Worm (Caenorhabditis elegans) whole organism, early embryonic: ENCODE data around the gene srlf-29.

Source experiments
- B0310.2 ChIP-seq: sonication (generic microtip); optimal IDR thresholded peaks from 2 replicates; lab custom pipeline; 2016; ENCODE audit warnings: mild to moderate bottlenecking, missing genetic modification characterization, missing compliant biosample characterization
- aly-1 ChIP-seq: sonication (generic microtip); optimal IDR thresholded peaks from 2 replicates; lab custom pipeline; 2016; ENCODE audit warnings: missing genetic modification characterization, missing compliant biosample characterization
- ama-1 ChIP-seq: fragments of 150-350 bp; optimal IDR thresholded peaks from 2 replicates; lab custom pipeline; 2014
- ceh-36 ChIP-seq: sonication (generic microtip); optimal IDR thresholded peaks from 2 replicates; lab custom pipeline; 2016; ENCODE audit warnings: missing genetic modification characterization, inconsistent platforms, missing compliant biosample characterization
- flt-1 ChIP-seq: fragments of 200-800 bp; sonication (Bioruptor generic); IDR thresholded peaks from 2 replicates; pipeline ENCODE4 v1.3.6; 2022; ENCODE audit warnings: missing genetic modification characterization, missing compliant biosample characterization
- hmg-4 ChIP-seq: fragments of 200-800 bp; sonication (Bioruptor generic); optimal IDR thresholded peaks from 2 replicates; lab custom pipeline; 2018; ENCODE audit warnings: mild to moderate bottlenecking, missing genetic modification characterization, missing compliant biosample characterization
- hnd-1 ChIP-seq: sonication (generic microtip); optimal IDR thresholded peaks from 2 replicates; lab custom pipeline; 2016; ENCODE audit warnings: missing genetic modification characterization, missing compliant biosample characterization
- pes-1 ChIP-seq: fragments of 200-800 bp; sonication (Bioruptor generic); IDR thresholded peaks from 2 replicates; pipeline ENCODE4 v1.3.6; 2022; ENCODE audit warnings: missing genetic modification reagents, missing genetic modification characterization, missing compliant biosample characterization
- scrt-1 ChIP-seq: fragments of 200-800 bp; sonication (Bioruptor generic); IDR thresholded peaks from 2 replicates; pipeline ENCODE4 v1.3.6; 2022; ENCODE audit warnings: missing genetic modification characterization, missing compliant biosample characterization
- sea-1 ChIP-seq: fragments of 200-800 bp; sonication (Bioruptor generic); conservative IDR thresholded peaks from 2 replicates; pipeline ENCODE4 v1.3.6; 2022; ENCODE audit warnings: missing genetic modification characterization, missing compliant biosample characterization
- tbx-37 ChIP-seq: fragments of 200-800 bp; sonication (Bioruptor generic); conservative IDR thresholded peaks from 2 replicates; pipeline ENCODE4 v1.3.6; 2022; ENCODE audit warnings: missing genetic modification reagents, missing genetic modification characterization, missing compliant biosample characterization

- TF ChIP-seq flt-1 (GFP tag; lab: Robert Waterston, UW) (no peak), hnd-1 (tag; lab: Kevin White, UChicago) (no peak), pes-1 (GFP tag; lab: Robert Waterston, UW) (no peak), aly-1 (tag; lab: Kevin White, UChicago) (no peak), sea-1 (GFP tag; lab: Robert Waterston, UW) (no peak), ceh-36 (no peak), scrt-1 (GFP tag; lab: Robert Waterston, UW) (no peak), tbx-37 (GFP tag; lab: Robert Waterston, UW) (no peak), hmg-4 (GFP tag; lab: Kevin White, UChicago) (peak; percentile 16), ama-1 (lab: Kevin White, UChicago) (no peak), B0310.2 (tag; lab: Kevin White, UChicago) (no peak)
Observed at ce11 chrII:1663516-1663915, 2.6 kb upstream of the srlf-29 start, which contains the start of gene duxl-1.
